Worm (Caenorhabditis elegans): ENCODE measurements around the gene K04A8.20.

- TF ChIP-seq tbx-37 (GFP tag; conservative IDR thresholded peaks at IDR 0.05) (no peak), flt-1 (GFP tag; IDR thresholded peaks at IDR 0.05) (no peak), scrt-1 (GFP tag; IDR thresholded peaks at IDR 0.05) (no peak), hnd-1 (tag; optimal IDR thresholded peaks at IDR 0.05) (no peak), B0310.2 (tag; optimal IDR thresholded peaks at IDR 0.05) (no peak), hmbx-1 (tag; optimal IDR thresholded peaks at IDR 0.05) (no peak), ama-1 (optimal IDR thresholded peaks at IDR 0.05) (no peak), sea-1 (GFP tag; conservative IDR thresholded peaks at IDR 0.05) (no peak), ceh-13 (GFP tag; optimal IDR thresholded peaks at IDR 0.05) (no peak), tbx-11 (GFP tag; IDR thresholded peaks at IDR 0.05) (no peak), aly-1 (tag; optimal IDR thresholded peaks at IDR 0.05) (no peak), tra-4 (tag; optimal IDR thresholded peaks at IDR 0.05) (no peak), ceh-36 (tag; optimal IDR thresholded peaks at IDR 0.05) (no peak)
Observed at ce11 chrV:6533030-6533429, 16.2 kb upstream of the K04A8.20 start, which contains the start of gene hpo-26.
